Fruit fly (Drosophila melanogaster) whole organism, adult: ENCODE results near the gene CG6865.

Source experiments
- CG11617 ChIP-seq: fragments of 200-800 bp; sonication (Bioruptor generic); optimal IDR thresholded peaks from 2 replicates; lab custom pipeline; 2017; ENCODE audit warnings: mild to moderate bottlenecking, missing biosample characterization, missing genetic modification reagents, missing genetic modification characterization
- CG12768 ChIP-seq: fragments of 200-800 bp; sonication (Bioruptor generic); optimal IDR thresholded peaks from 2 replicates; lab custom pipeline; 2017; ENCODE audit warnings: missing biosample characterization, missing genetic modification characterization, mild to moderate bottlenecking, moderate library complexity, missing genetic modification reagents
- CG14711 ChIP-seq: fragments of 200-800 bp; sonication (Bioruptor generic); optimal IDR thresholded peaks from 2 replicates; lab custom pipeline; 2018; ENCODE audit warnings: missing biosample characterization, mild to moderate bottlenecking, missing genetic modification characterization, moderate library complexity
- CG1620 ChIP-seq: fragments of 200-800 bp; sonication (Bioruptor generic); optimal IDR thresholded peaks from 2 replicates; lab custom pipeline; 2016; ENCODE audit warnings: missing biosample characterization, missing genetic modification characterization
- CG33017 ChIP-seq: fragments of 200-800 bp; sonication (Bioruptor generic); optimal IDR thresholded peaks from 2 replicates; lab custom pipeline; 2018; ENCODE audit warnings: missing biosample characterization, mild to moderate bottlenecking, missing genetic modification characterization, moderate library complexity
- CG5204 ChIP-seq: fragments of 200-800 bp; sonication (Bioruptor generic); optimal IDR thresholded peaks from 2 replicates; lab custom pipeline; 2016; ENCODE audit warnings: missing biosample characterization, missing genetic modification characterization
- CG7045 ChIP-seq: fragments of 200-800 bp; sonication (Bioruptor generic); optimal IDR thresholded peaks from 2 replicates; lab custom pipeline; 2017; ENCODE audit warnings: missing biosample characterization, mild to moderate bottlenecking, missing genetic modification characterization
- CG7101 ChIP-seq: fragments of 200-800 bp; sonication (Bioruptor generic); optimal IDR thresholded peaks from 2 replicates; lab custom pipeline; 2018; ENCODE audit warnings: missing biosample characterization, mild to moderate bottlenecking, missing genetic modification characterization, moderate library complexity
- Clk ChIP-seq: fragments of 200-800 bp; sonication (Bioruptor generic); optimal IDR thresholded peaks from 2 replicates; lab custom pipeline; 2017; ENCODE audit warnings: missing biosample characterization, missing genetic modification characterization
- Crg-1 ChIP-seq: fragments of 200-800 bp; sonication (Bioruptor generic); optimal IDR thresholded peaks from 2 replicates; lab custom pipeline; 2016; ENCODE audit warnings: missing biosample characterization, missing genetic modification characterization
- Hr96 ChIP-seq: fragments of 200-800 bp; sonication (Bioruptor generic); optimal IDR thresholded peaks from 2 replicates; lab custom pipeline; 2016; ENCODE audit warnings: missing biosample characterization, missing genetic modification characterization
- Mnt ChIP-seq: fragments of 200-800 bp; sonication (Bioruptor generic); optimal IDR thresholded peaks from 2 replicates; lab custom pipeline; 2016; ENCODE audit warnings: missing biosample characterization, mild to moderate bottlenecking, missing genetic modification characterization
- bab1 ChIP-seq: fragments of 200-800 bp; sonication (Bioruptor generic); optimal IDR thresholded peaks from 3 replicates; lab custom pipeline; 2019; ENCODE audit warnings: missing biosample characterization, mild to moderate bottlenecking, missing genetic modification characterization, moderate library complexity
- cic ChIP-seq: fragments of 200-800 bp; sonication (Bioruptor generic); optimal IDR thresholded peaks from 2 replicates; lab custom pipeline; 2017; ENCODE audit warnings: missing biosample characterization, mild to moderate bottlenecking, missing genetic modification characterization, moderate library complexity
- cnc ChIP-seq, 2 experiments: fragments of >200 bp; optimal IDR thresholded peaks; 2 replicates each; lab custom pipeline; 2017
- kay ChIP-seq: fragments of 200-800 bp; sonication (Bioruptor generic); peaks from one replicate; lab custom pipeline; 2016; ENCODE audit warnings: missing biosample characterization, missing genetic modification characterization, borderline replicate concordance
- ovo ChIP-seq: fragments of 200-800 bp; sonication (Bioruptor generic); optimal IDR thresholded peaks from 2 replicates; lab custom pipeline; 2016; ENCODE audit warnings: missing biosample characterization, missing genetic modification characterization
- pad ChIP-seq: fragments of 200-800 bp; sonication (Bioruptor generic); optimal IDR thresholded peaks from 3 replicates; lab custom pipeline; 2017; ENCODE audit warnings: missing biosample characterization, missing genetic modification characterization, mild to moderate bottlenecking, moderate library complexity, missing genetic modification reagents
- tj ChIP-seq: fragments of 200-800 bp; sonication (Bioruptor generic); optimal IDR thresholded peaks from 3 replicates; lab custom pipeline; 2017; ENCODE audit warnings: missing biosample characterization, mild to moderate bottlenecking, missing genetic modification characterization, moderate library complexity
- toe ChIP-seq: fragments of 200-800 bp; sonication (Bioruptor generic); optimal IDR thresholded peaks from 2 replicates; lab custom pipeline; 2016; ENCODE audit warnings: missing biosample characterization, missing genetic modification characterization

CG6865 gene

DNA sequence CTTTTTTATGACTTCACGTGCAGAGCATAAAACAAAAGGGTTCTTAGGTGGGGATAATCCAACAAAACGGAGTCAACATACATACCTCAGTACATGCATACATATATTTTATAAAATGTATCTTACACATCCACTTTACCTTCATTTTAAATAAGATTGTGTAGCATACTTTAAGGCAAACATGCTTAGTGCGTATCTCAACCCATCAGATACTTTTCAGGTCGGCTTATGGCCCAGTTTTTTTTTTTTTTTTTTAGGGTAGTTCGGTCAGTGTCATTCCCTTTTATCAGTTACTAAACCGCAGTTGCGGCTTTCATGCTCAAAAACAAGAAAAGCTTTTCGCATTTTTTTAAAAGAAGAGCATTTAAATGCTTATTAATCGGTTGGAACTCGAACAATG lies 28.5 kb downstream of the CG6865 start, which contains the start of gene NijB:
NijB (plus strand) TSS at position 398 of the 400 bp plus-strand sequence.
- TF ChIP-seq Mnt (GFP tag; lab: Kevin White, UChicago), result no peak
- no peak for TF ChIP-seq CG7101 (tag; lab: Kevin White, UChicago)
- no peak for TF ChIP-seq CG1620 (GFP tag; lab: Kevin White, UChicago)
- TF ChIP-seq toe, result no peak
- TF ChIP-seq kay, result no peak
- no peak for TF ChIP-seq CG5204 (GFP tag; lab: Kevin White, UChicago)
- no peak for TF ChIP-seq ovo (GFP tag; lab: Kevin White, UChicago)
- TF ChIP-seq CG14711 (tag; lab: Kevin White, UChicago), result no peak
- no peak for TF ChIP-seq tj (GFP tag; lab: Kevin White, UChicago)
- TF ChIP-seq CG33017 (tag; lab: Kevin White, UChicago), result no peak
- no peak for TF ChIP-seq Crg-1

DNA sequence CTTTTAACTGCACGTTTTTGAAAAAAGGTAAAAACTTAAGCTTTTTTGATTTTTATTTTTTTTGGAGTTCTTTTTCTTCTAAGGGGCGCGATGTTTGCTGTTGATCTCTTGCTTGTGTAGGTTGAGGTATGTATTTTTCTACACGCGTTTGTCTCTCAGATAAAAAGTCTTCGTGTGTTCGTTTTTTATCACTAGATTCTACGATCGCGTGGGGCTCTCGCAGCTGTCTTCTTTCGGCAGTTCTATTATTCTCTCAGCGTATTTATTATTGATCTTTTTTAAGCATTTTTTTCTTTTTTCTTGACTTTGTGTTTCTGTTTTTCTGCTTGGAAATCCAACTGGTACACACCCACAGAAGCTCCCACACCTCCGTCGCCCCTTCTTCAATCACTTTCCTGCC lies 31.6 kb downstream of the CG6865 start:
- TF ChIP-seq CG5204 (GFP tag; lab: Kevin White, UChicago) (no peak), Hr96 (GFP tag; lab: Kevin White, UChicago) (no peak), pad (GFP tag; lab: Kevin White, UChicago) (peak; percentile 26), cic (GFP tag; lab: Kevin White, UChicago) (peak; percentile 14), bab1 (GFP tag; lab: Kevin White, UChicago) (no peak), CG12768 (no peak)

DNA sequence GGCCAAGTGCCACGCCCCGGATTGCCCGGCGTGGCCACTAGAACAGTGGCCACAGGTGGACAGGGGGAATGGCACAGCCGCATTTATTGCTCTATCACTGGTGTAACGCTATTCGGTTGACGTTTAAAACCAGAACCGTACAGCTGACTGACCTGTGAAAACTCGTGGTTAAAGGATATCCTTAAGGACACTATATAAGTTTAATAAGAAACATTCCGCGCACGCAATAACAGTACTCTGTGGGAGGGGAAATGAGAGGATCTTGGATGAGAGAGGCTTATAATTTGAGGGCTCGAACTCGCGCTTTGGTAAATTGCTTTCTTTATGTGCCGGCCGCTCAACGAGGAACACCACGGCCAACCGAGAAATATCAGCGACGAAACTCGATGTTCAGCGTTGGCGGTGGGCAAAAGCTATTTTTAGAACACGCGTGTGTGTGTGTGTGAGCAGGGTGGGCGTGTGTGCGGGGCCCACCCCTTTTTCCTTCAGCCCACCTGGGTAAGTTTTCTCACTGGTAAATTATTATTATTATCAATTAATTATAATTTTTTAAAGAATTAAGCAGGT lies 32.9 kb downstream of the CG6865 start:
- TF ChIP-seq cic (GFP tag; lab: Kevin White, UChicago) (peak; percentile 28), toe (no peak), pad (GFP tag; lab: Kevin White, UChicago) (peak; percentile 92), CG12768 (peak; percentile 4)

DNA sequence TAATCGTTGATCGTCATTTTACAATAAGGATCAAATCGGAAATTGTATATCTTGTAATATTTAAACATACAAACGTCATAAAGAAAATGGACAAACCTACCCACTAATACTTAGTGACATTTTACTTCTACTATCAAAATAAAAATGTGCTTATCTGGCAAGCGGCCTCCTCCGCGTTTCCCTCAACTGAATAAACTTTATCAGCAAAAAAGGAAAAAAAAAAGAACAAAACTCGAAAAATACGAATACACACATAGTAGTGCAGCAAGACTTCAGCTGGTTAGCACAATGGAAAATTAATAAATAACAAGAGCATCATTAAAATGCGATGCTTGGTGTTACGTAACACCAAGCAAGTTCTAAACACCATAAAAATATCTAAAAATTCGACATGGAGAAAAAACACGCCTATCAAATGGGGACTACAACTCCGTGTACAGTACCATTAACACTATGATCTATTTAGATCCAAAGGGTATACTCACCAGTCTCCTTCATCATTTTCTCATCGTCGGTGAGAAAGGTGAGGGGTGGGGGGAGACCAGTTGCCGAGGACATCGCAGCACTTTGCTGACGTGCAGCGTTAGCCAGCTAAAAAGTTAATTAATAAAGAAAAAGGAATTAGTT lies 34.1 kb downstream of the CG6865 start:
- no peak for TF ChIP-seq CG1620 (GFP tag; lab: Kevin White, UChicago)
- no peak for TF ChIP-seq Hr96 (GFP tag; lab: Kevin White, UChicago)
- TF ChIP-seq CG12768, result no peak
- TF ChIP-seq Clk (GFP tag; lab: Kevin White, UChicago), result no peak
- TF ChIP-seq CG14711 (tag; lab: Kevin White, UChicago), result no peak
- TF ChIP-seq ovo (GFP tag; lab: Kevin White, UChicago), result no peak
- no peak for TF ChIP-seq kay
- TF ChIP-seq tj (GFP tag; lab: Kevin White, UChicago), result peak; percentile 95
- no peak for TF ChIP-seq bab1 (GFP tag; lab: Kevin White, UChicago)
- no peak for TF ChIP-seq Mnt (GFP tag; lab: Kevin White, UChicago)
- no peak for TF ChIP-seq CG5204 (GFP tag; lab: Kevin White, UChicago)
- TF ChIP-seq Crg-1, result no peak
- peak; percentile 31 for TF ChIP-seq pad (GFP tag; lab: Kevin White, UChicago)
- peak; percentile 49 for TF ChIP-seq cic (GFP tag; lab: Kevin White, UChicago)
- no peak for TF ChIP-seq CG7101 (tag; lab: Kevin White, UChicago)

DNA sequence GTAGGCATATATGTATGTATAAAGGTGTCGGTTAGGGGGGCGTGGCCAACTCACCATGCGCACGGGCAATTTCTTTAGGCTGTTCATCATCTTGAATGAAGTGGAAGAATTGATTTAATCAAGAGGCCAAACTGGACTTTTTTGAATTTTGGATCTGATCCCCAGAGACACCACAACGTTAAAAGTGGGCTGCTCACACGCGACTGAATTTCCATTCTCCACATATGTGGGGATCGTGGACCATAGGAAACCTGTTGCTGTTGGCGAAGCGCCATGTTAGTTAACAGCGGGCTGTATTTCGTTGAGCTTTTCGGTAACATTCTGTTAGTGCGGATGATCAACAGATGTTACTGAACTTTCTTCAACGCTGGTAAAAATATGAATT lies 34.6 kb downstream of the CG6865 start, which contains the start of gene CG3902:
CG3902 (minus strand) TSS at position 208 of the 385 bp plus-strand sequence.
- TF ChIP-seq CG14711 (tag; lab: Kevin White, UChicago), result no peak
- no peak for TF ChIP-seq ovo (GFP tag; lab: Kevin White, UChicago)
- TF ChIP-seq Hr96 (GFP tag; lab: Kevin White, UChicago), result peak; percentile 29
- TF ChIP-seq kay, result no peak
- peak; percentile 3 for TF ChIP-seq pad (GFP tag; lab: Kevin White, UChicago)
- peak; percentile 61 for TF ChIP-seq cic (GFP tag; lab: Kevin White, UChicago)
- TF ChIP-seq CG7045 (GFP tag; lab: Kevin White, UChicago), result no peak
- no peak for TF ChIP-seq CG12768
- peak; percentile 45 for TF ChIP-seq CG7101 (tag; lab: Kevin White, UChicago)
- no peak for TF ChIP-seq CG11617 (GFP tag; lab: Kevin White, UChicago)
- peak; percentile 85 for TF ChIP-seq Mnt (GFP tag; lab: Kevin White, UChicago)
- TF ChIP-seq tj (GFP tag; lab: Kevin White, UChicago), result no peak
- TF ChIP-seq bab1 (GFP tag; lab: Kevin White, UChicago), result peak; percentile 54
- peak; percentile 45 for TF ChIP-seq Crg-1
- TF ChIP-seq CG1620 (GFP tag; lab: Kevin White, UChicago), result no peak
- TF ChIP-seq CG33017 (tag; lab: Kevin White, UChicago), result peak; percentile 72
- TF ChIP-seq cnc (optimal IDR thresholded peaks at IDR 0.05; lab: Kevin White, UChicago), result no peak
- TF ChIP-seq Clk (GFP tag; lab: Kevin White, UChicago), result no peak
- TF ChIP-seq toe, result peak; percentile 2
- no peak for TF ChIP-seq CG5204 (GFP tag; lab: Kevin White, UChicago)

DNA sequence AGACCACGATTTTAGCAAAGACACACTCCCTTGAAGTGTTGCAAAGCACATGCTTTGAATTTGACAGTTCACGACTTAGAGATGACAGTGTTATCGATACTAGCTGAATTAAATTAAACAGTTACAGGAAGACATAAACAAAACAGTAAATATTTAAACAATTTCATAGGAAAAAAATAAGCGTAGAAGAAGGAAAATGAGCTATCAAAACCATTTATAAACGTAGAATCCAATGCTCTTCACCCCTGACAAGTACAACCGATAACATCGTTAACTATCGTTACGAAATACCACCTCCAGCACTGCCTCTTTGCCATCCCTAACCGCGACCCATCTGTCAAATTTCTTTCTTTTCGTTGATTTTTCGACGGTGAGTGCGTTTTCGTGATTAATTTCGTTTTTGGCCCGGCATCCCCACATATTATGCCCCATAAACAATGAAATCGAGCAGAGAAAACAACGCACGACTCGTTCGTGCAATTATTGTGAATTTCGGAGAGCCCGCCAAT lies 35.4 kb downstream of the CG6865 start, which contains the start of gene RpL26:
RpL26 (plus strand) TSS at position 106 of the 509 bp plus-strand sequence.
- TF ChIP-seq CG33017 (tag; lab: Kevin White, UChicago) (peak; percentile 62), CG1620 (GFP tag; lab: Kevin White, UChicago) (peak; percentile 93), CG12768 (peak; percentile 59), tj (GFP tag; lab: Kevin White, UChicago) (peak; percentile 64), kay (no peak), Mnt (GFP tag; lab: Kevin White, UChicago) (peak; percentile 83), cnc (optimal IDR thresholded peaks at IDR 0.05; lab: Kevin White, UChicago) (no peak), Clk (GFP tag; lab: Kevin White, UChicago) (peak; percentile 61), CG7101 (tag; lab: Kevin White, UChicago) (peak; percentile 84), cic (GFP tag; lab: Kevin White, UChicago) (peak; percentile 25), CG7045 (GFP tag; lab: Kevin White, UChicago) (peak; percentile 65), Crg-1 (peak; percentile 87), ovo (GFP tag; lab: Kevin White, UChicago) (peak; percentile 81), CG14711 (tag; lab: Kevin White, UChicago) (peak; percentile 48), CG5204 (GFP tag; lab: Kevin White, UChicago) (no peak), toe (peak; percentile 94), Hr96 (GFP tag; lab: Kevin White, UChicago) (peak; percentile 89), CG11617 (GFP tag; lab: Kevin White, UChicago) (peak; percentile 86), bab1 (GFP tag; lab: Kevin White, UChicago) (peak; percentile 78), pad (GFP tag; lab: Kevin White, UChicago) (peak; percentile 63)
